Fruit fly (Drosophila melanogaster): Measurements from ENCODE around the gene rdx.

Gene rdx

DNA sequence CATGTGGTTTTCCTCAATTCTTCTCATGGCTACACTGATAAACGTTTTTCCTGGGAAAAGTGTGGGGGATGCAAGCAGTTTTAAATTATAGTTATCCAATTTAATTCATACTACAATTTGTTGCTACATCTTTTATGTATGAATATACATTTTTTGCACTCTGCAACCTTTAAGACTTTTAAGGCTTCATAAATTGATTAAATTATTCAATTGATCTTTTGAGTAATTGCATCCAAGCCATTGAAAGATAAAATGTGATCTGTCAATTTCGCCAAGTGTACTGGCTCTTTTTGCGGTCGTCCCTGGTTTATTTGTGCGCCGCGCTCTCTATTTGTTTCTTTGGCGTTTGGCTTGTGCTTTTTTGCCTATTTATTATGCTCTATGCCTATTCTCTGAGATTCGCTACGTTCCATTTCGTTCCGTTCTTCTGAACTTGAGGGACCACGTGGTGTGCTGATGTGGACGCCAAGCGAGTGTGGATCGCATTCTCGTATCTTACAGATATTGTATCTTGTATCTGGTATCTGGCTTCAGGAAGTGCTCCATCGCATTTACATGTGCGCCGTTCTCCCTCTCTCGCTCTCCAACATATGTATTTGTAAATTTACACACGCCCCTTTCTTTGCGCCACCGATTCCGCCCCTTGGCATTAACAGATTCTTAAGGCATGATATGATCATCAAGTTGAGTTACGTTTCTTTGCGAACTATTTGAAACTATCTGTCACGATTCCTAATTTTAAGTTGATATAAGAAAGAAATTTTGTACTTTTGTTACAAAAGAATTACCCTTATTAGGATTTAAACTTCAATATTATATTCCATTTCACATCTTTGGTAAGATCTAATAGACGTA is 20.6 kb upstream of the rdx start (continued):
- peak; percentile 80 for TF ChIP-seq CG15514 (GFP tag; optimal IDR thresholded peaks at IDR 0.05)
- peak; percentile 94 for TF ChIP-seq Drgx (GFP tag; IDR thresholded peaks at IDR 0.05)
- TF ChIP-seq croc (GFP tag; conservative IDR thresholded peaks at IDR 0.05) = peak; percentile 41; the same call in 2 of the 3 replicates
- no peak for TF ChIP-seq Dll (GFP tag; IDR thresholded peaks at IDR 0.05; ENCODE audit: partially characterized antibody)
- no peak for TF ChIP-seq Rx (GFP tag; IDR thresholded peaks at IDR 0.05)
- TF ChIP-seq grau (tag; optimal IDR thresholded peaks at IDR 0.05) = peak; percentile 92
- TF ChIP-seq pzg (GFP tag; optimal IDR thresholded peaks at IDR 0.05) = peak; percentile 4
- no peak for TF ChIP-seq Kr (GFP tag; optimal IDR thresholded peaks at IDR 0.05)
- TF ChIP-seq Hey (tag; optimal IDR thresholded peaks at IDR 0.05) = peak; percentile 30
- peak; percentile 77; the same call in 2 of the 3 replicates for TF ChIP-seq CG11093 (GFP tag; IDR thresholded peaks at IDR 0.05)
- TF ChIP-seq nerfin-1 (tag; optimal IDR thresholded peaks at IDR 0.05) = no peak
- TF ChIP-seq NfI (GFP tag; optimal IDR thresholded peaks at IDR 0.05) = peak; percentile 87
- TF ChIP-seq Atf6 (GFP tag; IDR thresholded peaks at IDR 0.05) = peak; percentile 93
- no peak for TF ChIP-seq stwl (tag; optimal IDR thresholded peaks at IDR 0.05)
- peak; percentile 86 for TF ChIP-seq toy (GFP tag; IDR thresholded peaks at IDR 0.05)
- peak; percentile 94 for TF ChIP-seq CG3281 (GFP tag; optimal IDR thresholded peaks at IDR 0.05)
- peak; percentile 76 for TF ChIP-seq CG12299 (tag; optimal IDR thresholded peaks at IDR 0.05)
- no peak for TF ChIP-seq fd102C (GFP tag; optimal IDR thresholded peaks at IDR 0.05)
- TF ChIP-seq CG12104 (GFP tag; optimal IDR thresholded peaks at IDR 0.05) = peak; percentile 87
- TF ChIP-seq CG31388 (GFP tag; optimal IDR thresholded peaks at IDR 0.05) = peak; percentile 25
- peak; percentile 88 for TF ChIP-seq CG7556 (GFP tag; optimal IDR thresholded peaks at IDR 0.05)
- TF ChIP-seq Dek (tag; optimal IDR thresholded peaks at IDR 0.05) = peak; percentile 90
- TF ChIP-seq CG18011 (GFP tag; optimal IDR thresholded peaks at IDR 0.05) = peak; percentile 75
- TF ChIP-seq NC2α (GFP tag; optimal IDR thresholded peaks at IDR 0.05) = peak; percentile 32
- peak; percentile 67 for TF ChIP-seq CG14050 (GFP tag; IDR thresholded peaks at IDR 0.05)
- TF ChIP-seq phol (tag; optimal IDR thresholded peaks at IDR 0.05) = peak; percentile 75
- TF ChIP-seq tll (GFP tag; optimal IDR thresholded peaks at IDR 0.05) = no peak
- no peak for TF ChIP-seq nerfin-2 (GFP tag; IDR thresholded peaks at IDR 0.05; ENCODE audit: partially characterized antibody)
- no peak for TF ChIP-seq CG6254 (GFP tag; optimal IDR thresholded peaks at IDR 0.05)
- peak; percentile 80 for TF ChIP-seq Dad (GFP tag; optimal IDR thresholded peaks at IDR 0.05)
- peak; percentile 79 for TF ChIP-seq CG15011 (GFP tag; optimal IDR thresholded peaks at IDR 0.05)
- TF ChIP-seq gce (GFP tag; IDR thresholded peaks at IDR 0.05) = no peak; the same call in 2 of the 3 replicates
- TF ChIP-seq CG30020 (tag; optimal IDR thresholded peaks at IDR 0.05) = peak; percentile 18
- TF ChIP-seq CG31441 (GFP tag; IDR thresholded peaks at IDR 0.05) = peak; percentile 76
- peak; percentile 60 for TF ChIP-seq kay (GFP tag; optimal IDR thresholded peaks at IDR 0.05)
- peak; percentile 86 for TF ChIP-seq BtbVII (GFP tag; optimal IDR thresholded peaks at IDR 0.05)
- peak; percentile 96 for TF ChIP-seq slbo (GFP tag; IDR thresholded peaks at IDR 0.05)
- peak; percentile 11; the same call in 1 of the 2 replicates for TF ChIP-seq CG13287 (GFP tag; IDR thresholded peaks at IDR 0.05; ENCODE audit: partially characterized antibody)
- no peak for TF ChIP-seq Neu2 (GFP tag; optimal IDR thresholded peaks at IDR 0.05; ENCODE audit: borderline replicate concordance)
- TF ChIP-seq CG13123 (GFP tag; optimal IDR thresholded peaks at IDR 0.05) = peak; percentile 11
- peak; percentile 78 for TF ChIP-seq B-H1 (GFP tag; IDR thresholded peaks at IDR 0.05)
- TF ChIP-seq sima (GFP tag; optimal IDR thresholded peaks at IDR 0.05) = peak; percentile 47
- peak; percentile 70 for TF ChIP-seq psq (GFP tag; optimal IDR thresholded peaks at IDR 0.05)
- peak; percentile 70 for TF ChIP-seq Xrp1 (GFP tag; IDR thresholded peaks at IDR 0.05)
- peak; percentile 82 for TF ChIP-seq unpg (GFP tag; optimal IDR thresholded peaks at IDR 0.05)
- peak; percentile 66 for TF ChIP-seq CG12219 (GFP tag; optimal IDR thresholded peaks at IDR 0.05)
- TF ChIP-seq CG12942 (GFP tag; optimal IDR thresholded peaks at IDR 0.05) = peak; percentile 75
- TF ChIP-seq CG14014 (GFP tag; IDR thresholded peaks at IDR 0.05) = peak; percentile 89

Measured in whole organism, embryonic.